Worm (Caenorhabditis elegans): ENCODE data around the gene W01G7.4.

W01G7.4 gene

DNA sequence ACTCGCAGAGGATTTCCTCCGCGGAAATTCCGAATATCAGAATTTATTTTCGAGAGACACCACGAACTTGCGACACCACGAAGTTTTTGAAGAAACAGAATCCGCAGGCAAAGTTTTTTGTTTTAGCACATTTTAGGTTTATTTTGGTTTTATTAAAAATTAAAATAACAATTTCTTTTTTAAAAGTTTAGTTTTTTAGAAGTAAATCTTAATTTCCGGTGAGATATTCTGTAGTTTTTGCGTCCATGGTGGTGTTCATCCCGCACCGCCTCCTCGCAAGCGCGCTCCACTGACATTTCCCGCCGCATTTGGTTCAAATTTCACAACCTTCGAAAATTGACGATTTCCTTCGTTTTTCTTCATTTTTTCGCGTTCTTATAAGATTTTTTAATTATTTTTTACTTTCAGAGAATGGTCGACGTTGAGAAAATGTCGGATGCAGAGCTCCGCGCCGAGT is 2.5 kb downstream of the W01G7.4 start, which contains the start of gene lem-2 (continued):
- TF ChIP-seq pqm-1 (tag; optimal IDR thresholded peaks at IDR 0.05) (peak; percentile 91), dmd-4 (tag; optimal IDR thresholded peaks at IDR 0.05; ENCODE audit: borderline replicate concordance) (peak; percentile 52), sox-4 (tag; optimal IDR thresholded peaks at IDR 0.05) (peak; percentile 57), unc-3 (GFP tag; conservative IDR thresholded peaks at IDR 0.05) (no peak), unc-3 (tag; optimal IDR thresholded peaks at IDR 0.05) (peak; percentile 88), elt-4 (tag; optimal IDR thresholded peaks at IDR 0.05) (no peak), ceh-45 (GFP tag; IDR thresholded peaks at IDR 0.05) (no peak), F13H6.1 (tag; optimal IDR thresholded peaks at IDR 0.05) (peak; percentile 84), che-1 (tag; optimal IDR thresholded peaks at IDR 0.05) (peak; percentile 45), nhr-232 (tag; optimal IDR thresholded peaks at IDR 0.05) (no peak), ceh-22 (tag; optimal IDR thresholded peaks at IDR 0.05) (no peak), eyg-1 (tag; optimal IDR thresholded peaks at IDR 0.05) (peak; percentile 71), ceh-48 (tag; optimal IDR thresholded peaks at IDR 0.05) (peak; percentile 34), fax-1 (tag; optimal IDR thresholded peaks at IDR 0.05) (peak; percentile 95), pros-1 (tag; optimal IDR thresholded peaks at IDR 0.05) (no peak), pha-2 (tag; optimal IDR thresholded peaks at IDR 0.05) (peak; percentile 76), pha-4 (tag; optimal IDR thresholded peaks at IDR 0.05) (no peak), gmeb-2 (tag; optimal IDR thresholded peaks at IDR 0.05) (no peak), ztf-16 (tag; optimal IDR thresholded peaks at IDR 0.05) (peak; percentile 88), ceh-31 (tag; optimal IDR thresholded peaks at IDR 0.05) (peak; percentile 99), C08G9.2 (tag; optimal IDR thresholded peaks at IDR 0.05) (peak; percentile 90), rnt-1 (tag; optimal IDR thresholded peaks at IDR 0.05) (peak; percentile 89), ceh-6 (GFP tag; optimal IDR thresholded peaks at IDR 0.05) (no peak), hlh-8 (tag; optimal IDR thresholded peaks at IDR 0.05) (peak; percentile 97), madf-2 (tag; optimal IDR thresholded peaks at IDR 0.05) (peak; percentile 61), pag-3 (tag; optimal IDR thresholded peaks at IDR 0.05; ENCODE audit: borderline replicate concordance) (peak; percentile 65), lin-11 (tag; optimal IDR thresholded peaks at IDR 0.05) (peak; percentile 53), ceh-9 (tag; optimal IDR thresholded peaks at IDR 0.05) (no peak), ceh-2 (tag; optimal IDR thresholded peaks at IDR 0.05) (peak; percentile 95), ceh-19 (GFP tag; optimal IDR thresholded peaks at IDR 0.05) (peak; percentile 45), hlh-6 (tag; optimal IDR thresholded peaks at IDR 0.05) (peak; percentile 61), nfya-1 (tag; optimal IDR thresholded peaks at IDR 0.05) (peak; percentile 3), ceh-30 (tag; optimal IDR thresholded peaks at IDR 0.05) (no peak), ceh-24 (tag; optimal IDR thresholded peaks at IDR 0.05) (peak; percentile 38), dve-1 (tag; optimal IDR thresholded peaks at IDR 0.05) (no peak), hlh-15 (tag; optimal IDR thresholded peaks at IDR 0.05) (peak; percentile 89), ttx-3 (tag; optimal IDR thresholded peaks at IDR 0.05) (peak; percentile 65), sdc-2 (tag; optimal IDR thresholded peaks at IDR 0.05) (no peak), fkh-10 (GFP tag; optimal IDR thresholded peaks at IDR 0.05) (no peak), hlh-13 (GFP tag; optimal IDR thresholded peaks at IDR 0.05) (no peak), sox-2 (GFP tag; IDR thresholded peaks at IDR 0.05) (no peak), ref-2 (tag; optimal IDR thresholded peaks at IDR 0.05) (peak; percentile 95), npax-4 (tag; optimal IDR thresholded peaks at IDR 0.05) (peak; percentile 64), Y22D7AL.16 (tag; optimal IDR thresholded peaks at IDR 0.05) (peak; percentile 58), C38D4.7 (GFP tag; optimal IDR thresholded peaks at IDR 0.05) (peak; percentile 67), fkh-6 (tag; optimal IDR thresholded peaks at IDR 0.05) (peak; percentile 72)
